Worm (Caenorhabditis elegans) whole organism, early embryonic: ENCODE results near the gene F13E9.19.

Source experiments
- B0310.2 ChIP-seq: sonication (generic microtip); optimal IDR thresholded peaks from 2 replicates; lab custom pipeline; 2016; ENCODE audit warnings: mild to moderate bottlenecking, missing genetic modification characterization, missing compliant biosample characterization
- F13C5.2 ChIP-seq: sonication (generic microtip); optimal IDR thresholded peaks from 2 replicates; lab custom pipeline; 2017; ENCODE audit warnings: mild to moderate bottlenecking, missing genetic modification characterization, inconsistent platforms, missing compliant biosample characterization
- aly-1 ChIP-seq: sonication (generic microtip); optimal IDR thresholded peaks from 2 replicates; lab custom pipeline; 2016; ENCODE audit warnings: missing genetic modification characterization, missing compliant biosample characterization
- ama-1 ChIP-seq: fragments of 150-350 bp; optimal IDR thresholded peaks from 2 replicates; lab custom pipeline; 2014
- flt-1 ChIP-seq: fragments of 200-800 bp; sonication (Bioruptor generic); IDR thresholded peaks from 2 replicates; pipeline ENCODE4 v1.3.6; 2022; ENCODE audit warnings: missing genetic modification characterization, missing compliant biosample characterization
- hmg-4 ChIP-seq: fragments of 200-800 bp; sonication (Bioruptor generic); optimal IDR thresholded peaks from 2 replicates; lab custom pipeline; 2018; ENCODE audit warnings: mild to moderate bottlenecking, missing genetic modification characterization, missing compliant biosample characterization
- hnd-1 ChIP-seq: sonication (generic microtip); optimal IDR thresholded peaks from 2 replicates; lab custom pipeline; 2016; ENCODE audit warnings: missing genetic modification characterization, missing compliant biosample characterization
- tbx-11 ChIP-seq: fragments of 200-800 bp; sonication (Bioruptor generic); IDR thresholded peaks from 2 replicates; pipeline ENCODE4 v1.3.6; 2022; ENCODE audit warnings: missing genetic modification characterization, missing compliant biosample characterization

DNA sequence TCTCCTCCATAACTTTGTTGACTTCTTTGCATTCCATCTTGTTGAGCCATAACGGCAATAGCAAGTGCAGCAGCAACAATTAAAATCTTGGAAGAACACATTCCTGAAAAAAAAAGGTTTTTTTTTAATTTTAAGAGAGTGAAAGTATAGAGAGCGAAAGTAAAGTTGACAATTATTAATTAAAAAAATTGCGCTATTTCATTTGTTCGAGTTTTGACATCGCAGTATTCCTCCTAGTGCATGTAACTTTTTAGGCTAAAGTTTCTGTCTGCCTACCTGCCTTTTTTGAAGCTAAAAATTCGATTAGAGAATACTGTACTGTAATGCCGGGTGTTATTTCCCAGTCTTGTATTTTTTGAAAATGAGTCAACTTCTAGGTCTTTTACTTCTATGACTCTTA, 7.2 kb upstream of the F13E9.19 start, which contains the start of gene srlf-12:
- TF ChIP-seq hmg-4 (GFP tag; lab: Kevin White, UChicago) (no peak), F13C5.2 (tag; lab: Kevin White, UChicago) (no peak), tbx-11 (no peak), aly-1 (no peak), ama-1 (lab: Kevin White, UChicago) (no peak), B0310.2 (tag; lab: Kevin White, UChicago) (no peak), hnd-1 (tag; lab: Kevin White, UChicago) (no peak), flt-1 (GFP tag; lab: Robert Waterston, UW) (no peak)
